Fruit fly (Drosophila melanogaster) whole organism, prepupa: ENCODE data around the gene CG43707.
A peak's percentile ranks its signal among the peaks of the same experiment; 100 is the strongest.

Source experiments
- Blimp-1 ChIP-seq: fragments of 200-800 bp; sonication (Bioruptor generic); optimal IDR thresholded peaks from 3 replicates; lab custom pipeline; 2017; ENCODE audit warnings: missing biosample characterization, missing genetic modification characterization, mild to moderate bottlenecking, moderate library complexity, missing genetic modification reagents
- CG6854 ChIP-seq: fragments of 200-800 bp; sonication (Bioruptor generic); optimal IDR thresholded peaks from 2 replicates; lab custom pipeline; 2017; ENCODE audit warnings: missing biosample characterization, mild to moderate bottlenecking, missing genetic modification characterization
- CG8632 ChIP-seq: fragments of 200-800 bp; sonication (Bioruptor generic); optimal IDR thresholded peaks from 3 replicates; lab custom pipeline; 2016; ENCODE audit warnings: missing biosample characterization, missing genetic modification characterization
- Hr4 ChIP-seq: fragments of 200-800 bp; sonication (Bioruptor generic); optimal IDR thresholded peaks from 3 replicates; lab custom pipeline; 2016; ENCODE audit warnings: missing biosample characterization, missing genetic modification characterization
- vri ChIP-seq: fragments of 200-800 bp; sonication (Bioruptor generic); optimal IDR thresholded peaks from 3 replicates; lab custom pipeline; 2016; ENCODE audit warnings: missing biosample characterization, mild to moderate bottlenecking, missing genetic modification characterization

DNA sequence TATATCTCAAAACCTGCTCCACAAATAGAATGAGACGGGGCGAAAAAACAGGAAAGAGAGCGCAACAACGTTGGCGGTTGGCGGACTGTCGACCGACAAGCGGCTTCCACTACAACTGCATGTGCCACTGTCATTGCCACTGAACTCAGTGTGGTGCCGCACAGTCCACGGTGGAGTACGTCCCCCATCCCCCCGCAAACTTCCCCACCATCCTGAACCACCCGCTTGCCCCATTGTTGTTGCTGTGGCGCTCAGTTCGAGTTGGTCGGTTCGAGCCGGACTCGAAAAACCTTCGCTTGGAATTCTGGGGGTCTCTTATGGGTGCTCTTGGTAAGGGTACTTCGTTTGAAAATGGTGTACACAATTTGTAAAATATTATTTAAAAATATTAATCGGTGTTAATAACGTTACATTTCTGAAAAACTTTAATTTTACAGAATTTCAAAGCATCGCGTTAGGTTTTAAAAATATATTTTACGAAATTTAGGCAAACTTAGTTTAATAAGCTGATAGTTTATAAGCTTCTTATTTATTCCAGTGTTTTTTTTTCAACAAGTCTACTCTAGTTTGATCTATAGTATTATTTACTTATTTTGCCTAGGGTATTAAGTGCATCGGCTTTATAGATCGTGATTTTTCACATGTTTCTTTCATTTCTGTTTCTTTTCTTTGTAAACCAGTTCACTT lies 16.0 kb downstream of the CG43707 start:
- peak; percentile 31 for TF ChIP-seq Blimp-1 (GFP tag; lab: Kevin White, UChicago)
- TF ChIP-seq Hr4 (GFP tag; lab: Kevin White, UChicago): peak; percentile 76
- TF ChIP-seq vri: peak; percentile 15
- TF ChIP-seq CG6854 (GFP tag; lab: Kevin White, UChicago): no peak
- peak; percentile 78 for TF ChIP-seq CG8632 (GFP tag; lab: Kevin White, UChicago)
